Worm (Caenorhabditis elegans) whole organism, L4 larva: ENCODE results near the gene ram-5.
A peak's percentile ranks its signal among the peaks of the same experiment; 100 is the strongest.

Experiments
- F37D6.2 ChIP-seq: sonication (generic microtip); optimal IDR thresholded peaks from 2 replicates; lab custom pipeline; 2016; ENCODE audit warnings: mild to moderate bottlenecking, missing genetic modification characterization, missing compliant biosample characterization
- F44E2.7 ChIP-seq: fragments of 200-800 bp; sonication (Bioruptor generic); IDR thresholded peaks from 2 replicates; pipeline ENCODE4 v2.1.2; 2022; ENCODE audit warnings: missing genetic modification characterization, missing compliant biosample characterization
- R02D3.7 ChIP-seq: fragments of 150-350 bp; sonication (generic microtip); optimal IDR thresholded peaks from 3 replicates; lab custom pipeline; 2014; ENCODE audit warnings: missing biosample characterization, missing genetic modification characterization
- T20F7.1 ChIP-seq: fragments of 200-800 bp; sonication (Bioruptor generic); optimal IDR thresholded peaks from 2 replicates; lab custom pipeline; 2018; ENCODE audit warnings: mild to moderate bottlenecking, missing genetic modification characterization, missing compliant biosample characterization
- aha-1 ChIP-seq: fragments of 150-350 bp; peaks from one replicate; lab custom pipeline; 2014; ENCODE audit warnings: missing biosample characterization, missing genetic modification characterization
- ama-1 ChIP-seq: fragments of 150-350 bp; optimal IDR thresholded peaks from 2 replicates; lab custom pipeline; 2014; ENCODE audit warnings: inconsistent platforms, mixed read lengths
- ceh-32 ChIP-seq: sonication (generic microtip); optimal IDR thresholded peaks from 2 replicates; lab custom pipeline; 2016; ENCODE audit warnings: mild to moderate bottlenecking, missing genetic modification characterization, missing compliant biosample characterization; ENCODE audit not compliant: poor library complexity
- ces-1 ChIP-seq: fragments of 150-350 bp; sonication (generic microtip); optimal IDR thresholded peaks from 4 replicates; lab custom pipeline; 2014; ENCODE audit warnings: missing biosample characterization, missing genetic modification reagents, missing genetic modification characterization
- cey-2 ChIP-seq: sonication (generic microtip); optimal IDR thresholded peaks from 3 replicates; lab custom pipeline; 2017; ENCODE audit warnings: missing genetic modification characterization, mild to moderate bottlenecking, missing compliant biosample characterization, antibody characterized with exemption, borderline replicate concordance; ENCODE audit not compliant: insufficient read depth
- ctbp-1 ChIP-seq: fragments of 200-800 bp; sonication (Bioruptor generic); IDR thresholded peaks from 2 replicates; pipeline ENCODE4 v1.3.6; 2022; ENCODE audit warnings: missing genetic modification reagents, missing genetic modification characterization, missing compliant biosample characterization
- daf-12 ChIP-seq: fragments of 150-350 bp; optimal IDR thresholded peaks from 2 replicates; lab custom pipeline; 2014; ENCODE audit warnings: missing biosample characterization, missing genetic modification reagents, missing genetic modification characterization
- daf-16 ChIP-seq, 3 experiments: sonication (generic microtip); optimal IDR thresholded peaks; 2 replicates each; lab custom pipeline; 2016 to 2017; ENCODE audit warnings: missing genetic modification characterization in 3 of 3, missing genetic modification reagents in 3 of 3, mild to moderate bottlenecking in 2 of 3, missing compliant biosample characterization in 2 of 3, missing biosample characterization in 1 of 3, moderate library complexity in 1 of 3
- dmd-6 ChIP-seq: fragments of 200-800 bp; sonication (Bioruptor generic); IDR thresholded peaks from 2 replicates; pipeline ENCODE4 v1.3.6; 2022; ENCODE audit warnings: missing genetic modification reagents, missing genetic modification characterization, missing compliant biosample characterization
- dmd-8 ChIP-seq: fragments of 200-800 bp; sonication (Bioruptor generic); IDR thresholded peaks from 2 replicates; pipeline ENCODE4 v1.3.6; 2022; ENCODE audit warnings: missing genetic modification characterization, missing compliant biosample characterization
- dmd-9 ChIP-seq: fragments of 200-800 bp; sonication (Bioruptor generic); IDR thresholded peaks from 2 replicates; pipeline ENCODE4 v1.3.6; 2022; ENCODE audit warnings: missing genetic modification reagents, missing genetic modification characterization, missing compliant biosample characterization
- dpl-1 ChIP-seq: fragments of 150-350 bp; optimal IDR thresholded peaks from 2 replicates; lab custom pipeline; 2014; ENCODE audit warnings: missing biosample characterization, missing genetic modification reagents, missing genetic modification characterization
- fkh-10 ChIP-seq: fragments of 150-350 bp; optimal IDR thresholded peaks from 2 replicates; lab custom pipeline; 2014; ENCODE audit warnings: missing biosample characterization, missing genetic modification reagents, missing genetic modification characterization
- hlh-11 ChIP-seq: fragments of 200-800 bp; sonication (Bioruptor generic); optimal IDR thresholded peaks from 2 replicates; lab custom pipeline; 2018; ENCODE audit warnings: mild to moderate bottlenecking, missing genetic modification characterization, missing compliant biosample characterization
- hlh-30 ChIP-seq: sonication (generic microtip); optimal IDR thresholded peaks from 2 replicates; lab custom pipeline; 2017; ENCODE audit warnings: antibody characterized with exemption, mild to moderate bottlenecking, missing genetic modification characterization, missing compliant biosample characterization; ENCODE audit not compliant: insufficient read depth
- hmg-1.1 ChIP-seq: fragments of 200-800 bp; sonication (Bioruptor generic); IDR thresholded peaks from 2 replicates; pipeline ENCODE4 v1.3.6; 2022; ENCODE audit warnings: missing genetic modification reagents, missing genetic modification characterization, missing compliant biosample characterization
- lin-1 ChIP-seq: fragments of 200-800 bp; sonication (Bioruptor generic); IDR thresholded peaks from 2 replicates; pipeline ENCODE4 v1.3.6; 2022; ENCODE audit warnings: missing genetic modification reagents, missing genetic modification characterization, missing compliant biosample characterization
- lin-13 ChIP-seq: fragments of 150-350 bp; optimal IDR thresholded peaks from 2 replicates; lab custom pipeline; 2014; ENCODE audit warnings: missing biosample characterization, missing genetic modification reagents, missing genetic modification characterization
- lin-29 ChIP-seq: fragments of 200-800 bp; sonication (Bioruptor generic); IDR thresholded peaks from 2 replicates; pipeline ENCODE4 v1.3.6; 2022; ENCODE audit warnings: missing genetic modification reagents, missing genetic modification characterization, missing compliant biosample characterization
- lin-38 ChIP-seq: fragments of 200-800 bp; sonication (Bioruptor generic); IDR thresholded peaks from 2 replicates; pipeline ENCODE4 v1.3.6; 2022; ENCODE audit warnings: missing genetic modification reagents, missing genetic modification characterization, missing compliant biosample characterization
- lir-3 ChIP-seq: sonication (generic microtip); optimal IDR thresholded peaks from 2 replicates; lab custom pipeline; 2016; ENCODE audit warnings: mild to moderate bottlenecking, missing genetic modification characterization, missing compliant biosample characterization
- lsy-2 ChIP-seq, 2 experiments: fragments of 150-350 bp in 1 of 2; sonication (generic microtip) in 1 of 2; optimal IDR thresholded peaks; 2 replicates each; lab custom pipeline; 2014 to 2017; ENCODE audit warnings: missing biosample characterization in 2 of 2, missing genetic modification characterization in 2 of 2
- mdl-1 ChIP-seq, 2 experiments: fragments of 150-350 bp in 1 of 2; sonication (generic microtip) in 1 of 2; optimal IDR thresholded peaks; 2 replicates each; lab custom pipeline; 2014 to 2017; ENCODE audit warnings: missing biosample characterization in 2 of 2, missing genetic modification characterization in 2 of 2
- mep-1 ChIP-seq: fragments of 150-350 bp; sonication (generic microtip); optimal IDR thresholded peaks from 3 replicates; lab custom pipeline; 2014; ENCODE audit warnings: missing biosample characterization, missing genetic modification characterization
- mxl-2 ChIP-seq: fragments of 200-800 bp; sonication (Bioruptor generic); conservative IDR thresholded peaks from 2 replicates; pipeline ENCODE4 v1.3.6; 2022; ENCODE audit warnings: missing genetic modification reagents, missing genetic modification characterization, missing compliant biosample characterization
- nhr-10 ChIP-seq: fragments of 150-350 bp; optimal IDR thresholded peaks from 2 replicates; lab custom pipeline; 2014; ENCODE audit warnings: missing biosample characterization, missing genetic modification characterization
- nhr-11 ChIP-seq: fragments of 150-350 bp; optimal IDR thresholded peaks from 2 replicates; lab custom pipeline; 2014; ENCODE audit warnings: missing biosample characterization, missing genetic modification characterization
- nhr-111 ChIP-seq: fragments of 200-800 bp; sonication (Bioruptor generic); optimal IDR thresholded peaks from 2 replicates; lab custom pipeline; 2018; ENCODE audit warnings: mild to moderate bottlenecking, missing genetic modification characterization, missing compliant biosample characterization
- nhr-25 ChIP-seq: sonication (generic microtip); optimal IDR thresholded peaks from 2 replicates; lab custom pipeline; 2017; ENCODE audit warnings: missing genetic modification characterization, mild to moderate bottlenecking, missing compliant biosample characterization, antibody characterized with exemption, moderate library complexity, borderline replicate concordance; ENCODE audit not compliant: insufficient read depth
- nhr-28 ChIP-seq: fragments of 150-350 bp; optimal IDR thresholded peaks from 2 replicates; lab custom pipeline; 2014; ENCODE audit warnings: missing biosample characterization, missing genetic modification characterization
- nhr-41 ChIP-seq: fragments of 200-800 bp; sonication (Bioruptor generic); IDR thresholded peaks from 2 replicates; pipeline ENCODE4 v1.3.6; 2022; ENCODE audit warnings: missing genetic modification reagents, missing genetic modification characterization, missing compliant biosample characterization
- nhr-48 ChIP-seq: sonication (generic microtip); optimal IDR thresholded peaks from 2 replicates; lab custom pipeline; 2016; ENCODE audit warnings: mild to moderate bottlenecking, missing genetic modification characterization, missing compliant biosample characterization
- pha-4 ChIP-seq, 2 experiments: fragments of 150-350 bp in 1 of 2; fragments of 200-800 bp in 1 of 2; sonication (Bioruptor generic) in 1 of 2; IDR thresholded peaks in 1 of 2; optimal IDR thresholded peaks in 1 of 2; 2 replicates each; pipeline versions ENCODE4 v1.3.6 to Lab custom; 2014 to 2022; ENCODE audit warnings: missing genetic modification characterization in 2 of 2, missing genetic modification reagents in 2 of 2, missing biosample characterization in 1 of 2, missing compliant biosample characterization in 1 of 2
- php-3 ChIP-seq: fragments of 200-800 bp; sonication (Bioruptor generic); IDR thresholded peaks from 2 replicates; pipeline ENCODE4 v1.3.6; 2022; ENCODE audit warnings: missing genetic modification reagents, missing genetic modification characterization, missing compliant biosample characterization
- pqm-1 ChIP-seq: sonication (generic microtip); optimal IDR thresholded peaks from 2 replicates; lab custom pipeline; 2017; ENCODE audit warnings: missing biosample characterization, missing genetic modification characterization
- rbr-2 ChIP-seq: sonication (generic microtip); optimal IDR thresholded peaks from 2 replicates; lab custom pipeline; 2016; ENCODE audit warnings: missing genotype, missing genetic modification characterization, missing compliant biosample characterization
- sdz-12 ChIP-seq: fragments of 200-800 bp; sonication (Bioruptor generic); optimal IDR thresholded peaks from 2 replicates; lab custom pipeline; 2018; ENCODE audit warnings: mild to moderate bottlenecking, missing genetic modification characterization, missing compliant biosample characterization
- set-16 ChIP-seq: fragments of 200-800 bp; sonication (Bioruptor generic); IDR thresholded peaks from 2 replicates; pipeline ENCODE4 v1.3.6; 2022; ENCODE audit warnings: missing genetic modification reagents, missing genetic modification characterization, missing compliant biosample characterization
- skn-1 ChIP-seq: fragments of 150-350 bp; optimal IDR thresholded peaks from 2 replicates; lab custom pipeline; 2014; ENCODE audit warnings: missing biosample characterization, missing genetic modification characterization
- tra-1 ChIP-seq: fragments of 200-800 bp; sonication (Bioruptor generic); IDR thresholded peaks from 2 replicates; pipeline ENCODE4 v1.3.6; 2022; ENCODE audit warnings: missing genetic modification reagents, missing genetic modification characterization, missing compliant biosample characterization
- unc-62 ChIP-seq, 3 experiments: fragments of 150-350 bp in 1 of 3; sonication (generic microtip); optimal IDR thresholded peaks in 2 of 3; peaks in 1 of 3; 1 replicate in 1 of 3; 2 replicates in 2 of 3; lab custom pipeline; 2014 to 2017; ENCODE audit warnings: missing biosample characterization in 3 of 3, missing genetic modification characterization in 3 of 3, missing genetic modification reagents in 3 of 3, missing genotype in 1 of 3

Gene ram-5

ce11 chrX:14560297-14560680, 10.3 kb downstream of the ram-5 start (continued):
- TF ChIP-seq dmd-9 (GFP tag; lab: Robert Waterston, UW) (peak; percentile 43; the same call in 1 of the 2 replicates), sdz-12 (GFP tag; lab: Kevin White, UChicago) (no peak), nhr-10 (tag; lab: Kevin White, UChicago) (peak; percentile 93), daf-12 (tag; lab: Kevin White, UChicago) (no peak), nhr-111 (GFP tag; lab: Kevin White, UChicago) (no peak), lir-3 (tag; lab: Kevin White, UChicago) (no peak), ces-1 (GFP tag; lab: Kevin White, UChicago) (no peak)

DNA sequence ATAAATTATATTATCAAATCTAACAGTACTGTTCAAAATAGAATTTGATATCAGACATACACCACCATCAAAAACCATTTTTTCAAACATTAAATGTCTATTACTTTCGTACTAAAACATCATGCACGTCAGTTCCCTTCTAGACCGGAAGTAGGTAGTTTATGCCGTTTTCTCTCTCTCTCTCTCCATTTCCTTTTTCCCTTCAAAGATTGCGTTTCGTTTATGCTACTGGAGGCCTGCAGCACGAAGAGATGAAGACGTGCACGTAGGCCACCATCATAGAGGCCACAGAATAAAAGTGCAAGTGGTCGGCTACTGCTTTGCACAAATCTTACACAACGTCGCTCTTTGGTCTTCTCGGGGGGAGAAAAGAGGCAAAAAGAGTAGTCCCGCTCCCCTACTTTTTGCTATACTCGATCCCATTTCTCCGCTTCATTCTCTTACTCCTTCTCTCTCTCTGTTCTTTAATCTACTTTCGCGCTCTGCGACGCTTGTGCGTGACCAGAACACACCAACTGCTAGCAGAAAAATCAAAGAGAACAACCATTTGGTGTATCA, 11.5 kb downstream of the ram-5 start:
- TF ChIP-seq T20F7.1 (GFP tag; lab: Kevin White, UChicago) (no peak), lin-38 (peak; percentile 29; the same call in 1 of the 2 replicates), lsy-2 (tag; optimal IDR thresholded peaks at IDR 0.05; lab: Kevin White, UChicago) (peak; percentile 58 to 70), rbr-2 (tag; lab: Kevin White, UChicago) (peak; percentile 70), nhr-25 (tag; lab: Kevin White, UChicago) (peak; percentile 72), daf-12 (tag; lab: Kevin White, UChicago) (no peak), nhr-11 (tag; lab: Kevin White, UChicago) (peak; percentile 74), nhr-41 (no peak), cey-2 (tag; lab: Kevin White, UChicago) (no peak), unc-62 (GFP tag; optimal IDR thresholded peaks at IDR 0.05 in 1 of 2; lab: Kevin White, UChicago) (peak in 1 of 2 experiments; percentile 88), unc-62 (tag; optimal IDR thresholded peaks at IDR 0.05; lab: Kevin White, UChicago) (no peak), mdl-1 (tag; optimal IDR thresholded peaks at IDR 0.05; lab: Kevin White, UChicago) (peak; percentile 55 to 71), lin-1 (peak; percentile 9; the same call in 1 of the 2 replicates), ctbp-1 (GFP tag; lab: Robert Waterston, UW) (peak; percentile 86), aha-1 (tag; lab: Kevin White, UChicago) (peak; percentile 94), hlh-11 (tag; lab: Kevin White, UChicago) (peak; percentile 81), nhr-48 (tag; lab: Kevin White, UChicago) (peak; percentile 57), nhr-28 (tag; lab: Kevin White, UChicago) (peak; percentile 18), F37D6.2 (peak; percentile 54), mxl-2 (GFP tag; lab: Robert Waterston, UW) (no peak), mep-1 (tag; lab: Kevin White, UChicago) (peak; percentile 72), ceh-32 (tag; lab: Kevin White, UChicago) (peak; percentile 24), dmd-6 (GFP tag; lab: Robert Waterston, UW) (peak; percentile 77; the same call in 1 of the 2 replicates), set-16 (peak; percentile 46), daf-16 (GFP tag; optimal IDR thresholded peaks at IDR 0.05; lab: Kevin White, UChicago) (no peak), daf-16 (tag; optimal IDR thresholded peaks at IDR 0.05; lab: Kevin White, UChicago) (peak; percentile 53), hmg-1.1 (GFP tag; lab: Robert Waterston, UW) (peak; percentile 70; the same call in 1 of the 2 replicates), lir-3 (tag; lab: Kevin White, UChicago) (no peak), lin-29 (no peak), php-3 (GFP tag; lab: Robert Waterston, UW) (peak; percentile 82), dpl-1 (GFP tag; lab: Kevin White, UChicago) (peak; percentile 10), dmd-8 (GFP tag; lab: Robert Waterston, UW) (0 out of 2 replicates have a peak, but pooled peaks have one; percentile 56), pha-4 (GFP tag; IDR thresholded peaks at IDR 0.05; lab: Robert Waterston, UW) (no peak), pha-4 (tag; optimal IDR thresholded peaks at IDR 0.05; lab: Kevin White, UChicago) (peak; percentile 37), tra-1 (GFP tag; lab: Robert Waterston, UW) (peak; percentile 80), fkh-10 (GFP tag; lab: Kevin White, UChicago) (peak; percentile 68), pqm-1 (peak; percentile 2), skn-1 (no peak), ama-1 (lab: Kevin White, UChicago) (peak; percentile 40), lin-13 (GFP tag; lab: Kevin White, UChicago) (peak; percentile 3), F44E2.7 (GFP tag; lab: Robert Waterston, UW) (no peak), hlh-30 (peak; percentile 80), R02D3.7 (tag; lab: Kevin White, UChicago) (no peak), ces-1 (GFP tag; lab: Kevin White, UChicago) (peak; percentile 42)
